Worm (Caenorhabditis elegans): ENCODE results near the gene F14D7.6.
A peak's percentile ranks its signal among the peaks of the same experiment; 100 is the strongest.

ce11 chrV:14347234-14347826 is 46.1 kb downstream of the F14D7.6 start, which contains the start of gene cept-2:
- peak; percentile 75 for TF ChIP-seq F13C5.2 (tag; optimal IDR thresholded peaks at IDR 0.05)
- TF ChIP-seq ama-1 (optimal IDR thresholded peaks at IDR 0.05): no peak
- TF ChIP-seq hnd-1 (tag; optimal IDR thresholded peaks at IDR 0.05): no peak
- no peak for TF ChIP-seq aly-1 (tag; optimal IDR thresholded peaks at IDR 0.05)

All from whole organism, early embryonic.